1 fruit fly cellular context compared by ENCODE assay signal in the genomic region with DNA sequence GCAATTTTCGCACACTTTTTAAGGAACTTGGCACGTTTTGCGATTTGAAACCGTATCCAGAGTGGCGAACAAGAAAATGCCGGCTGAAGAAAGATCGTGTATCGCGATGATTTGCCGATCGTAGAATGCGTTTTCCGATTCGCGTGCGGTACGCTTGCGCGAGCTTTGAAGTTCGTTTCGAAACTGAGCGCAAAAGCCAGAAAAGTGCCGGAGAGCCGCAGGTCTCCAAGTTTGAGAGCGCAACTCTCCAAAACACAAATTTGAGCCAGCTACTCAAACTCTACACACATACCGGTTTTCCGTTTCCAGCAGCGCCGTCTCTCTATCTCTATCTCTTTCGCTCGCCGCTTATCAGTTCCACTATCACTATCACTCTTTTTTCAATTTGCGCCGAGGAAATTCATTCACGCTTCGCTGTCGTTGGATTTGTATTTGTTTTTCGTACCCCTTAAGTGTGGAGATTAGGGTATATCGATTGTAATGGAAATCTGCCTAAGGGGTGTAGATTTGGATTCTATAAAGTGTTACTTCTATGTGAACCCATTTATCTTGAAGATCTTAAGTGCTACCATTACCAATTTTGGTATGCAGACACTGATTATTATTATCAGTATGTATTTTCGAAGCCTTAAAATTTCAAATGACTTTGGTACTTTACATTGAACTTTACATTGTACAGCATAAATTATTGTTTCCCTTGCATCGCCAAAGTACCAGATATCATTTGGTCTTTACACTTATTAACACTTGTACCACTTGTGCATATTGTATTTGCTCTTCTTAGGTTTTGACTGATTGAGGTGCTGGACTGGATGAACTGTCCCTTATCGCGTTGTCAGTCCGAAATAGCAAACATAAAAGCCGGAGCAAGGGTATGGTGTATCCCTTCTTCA.
A peak's percentile ranks its signal among the peaks of the same experiment; 100 is the strongest.
TF ChIP-seq lines count a peak whose summit lies in the region.

No protein-coding gene starts in this region.

TF ChIP-seq in whole organism, embryonic, 481 proteins besides CTCF, POLR2A, EP300 and RAD21 (continued from another document):
- TF ChIP-seq CG15514 (GFP tag; optimal IDR thresholded peaks at IDR 0.05; lab: Kevin White, UChicago) (peak; percentile 45), stwl (tag; optimal IDR thresholded peaks at IDR 0.05; lab: Kevin White, UChicago) (no peak), trem (tag; optimal IDR thresholded peaks at IDR 0.05; lab: Kevin White, UChicago) (peak; percentile 31), Camta (GFP tag; optimal IDR thresholded peaks at IDR 0.05; lab: Kevin White, UChicago) (peak; percentile 64), lbe (GFP tag; optimal IDR thresholded peaks at IDR 0.05; lab: Kevin White, UChicago) (no peak), CG11085 (GFP tag; IDR thresholded peaks at IDR 0.05; lab: Robert Waterston, UW) (no peak), fru (optimal IDR thresholded peaks at IDR 0.05; lab: Kevin White, UChicago) (no peak), crp (GFP tag; optimal IDR thresholded peaks at IDR 0.05; lab: Kevin White, UChicago) (peak in 1 of 2 experiments; percentile 13), Rfx (GFP tag; IDR thresholded peaks at IDR 0.05; lab: Robert Waterston, UW) (peak; percentile 61), Ada2b (GFP tag; IDR thresholded peaks at IDR 0.05; lab: Robert Waterston, UW) (no peak), CG11456 (GFP tag; IDR thresholded peaks at IDR 0.05; lab: Robert Waterston, UW) (peak; percentile 42; the same call in 1 of the 3 replicates), CG2129 (GFP tag; IDR thresholded peaks at IDR 0.05; lab: Robert Waterston, UW; ENCODE audit: partially characterized antibody) (no peak), zen2 (GFP tag; IDR thresholded peaks at IDR 0.05; lab: Robert Waterston, UW; ENCODE audit: partially characterized antibody) (peak; percentile 33; the same call in 2 of the 3 replicates), CG11696 (GFP tag; IDR thresholded peaks at IDR 0.05; lab: Robert Waterston, UW) (no peak), Meics (GFP tag; optimal IDR thresholded peaks at IDR 0.05; lab: Kevin White, UChicago) (peak; percentile 66), NK7.1 (GFP tag; optimal IDR thresholded peaks at IDR 0.05; lab: Kevin White, UChicago) (peak; percentile 76), CG10366 (GFP tag; IDR thresholded peaks at IDR 0.05; lab: Robert Waterston, UW) (peak; percentile 52), CG10147 (GFP tag; optimal IDR thresholded peaks at IDR 0.05; lab: Kevin White, UChicago) (no peak), zf30C (GFP tag; optimal IDR thresholded peaks at IDR 0.05; lab: Kevin White, UChicago) (no peak), CG6175 (GFP tag; IDR thresholded peaks at IDR 0.05; lab: Robert Waterston, UW) (no peak), Fer3 (tag; optimal IDR thresholded peaks at IDR 0.05; lab: Kevin White, UChicago) (peak; percentile 30), shn (GFP tag; optimal IDR thresholded peaks at IDR 0.05; lab: Kevin White, UChicago) (peak; percentile 79), amos (GFP tag; IDR thresholded peaks at IDR 0.05; lab: Robert Waterston, UW; ENCODE audit: partially characterized antibody) (no peak; the same call in 1 of the 2 replicates), ato (GFP tag; IDR thresholded peaks at IDR 0.05; lab: Robert Waterston, UW; ENCODE audit: partially characterized antibody) (no peak), CG4730 (GFP tag; IDR thresholded peaks at IDR 0.05; lab: Robert Waterston, UW) (no peak)
